Worm (Caenorhabditis elegans): ENCODE data around the gene F32D8.7.

DNA sequence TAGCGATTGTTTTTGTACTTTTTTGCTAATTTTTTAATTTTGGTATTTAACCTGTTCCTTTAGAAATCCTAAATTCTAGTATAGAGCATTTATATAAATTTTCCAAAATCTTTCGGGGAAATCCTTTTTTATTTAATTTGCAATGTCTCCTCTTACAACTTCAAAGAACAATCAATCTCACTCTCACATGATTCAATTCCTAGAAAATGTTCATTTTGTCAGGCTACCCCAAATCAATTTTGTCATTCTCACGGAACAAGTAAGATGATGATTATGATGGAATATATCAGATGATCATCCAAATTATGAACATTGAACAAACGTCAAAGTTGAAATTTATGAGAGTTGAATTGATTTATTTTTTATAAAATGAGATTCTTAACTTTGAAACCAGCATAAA is 39.1 kb downstream of the F32D8.7 start:
- TF ChIP-seq him-1 (tag; optimal IDR thresholded peaks at IDR 0.05), result no peak
- no peak for TF ChIP-seq dao-5 (tag; optimal IDR thresholded peaks at IDR 0.05)
- peak; percentile 10 for TF ChIP-seq W03F9.2 (tag; optimal IDR thresholded peaks at IDR 0.05)

All from whole organism, L4/young adult.